Worm (Caenorhabditis elegans): ENCODE results near the gene R04F11.3.

The R04F11.3 gene

ce11 chrV:12317080-12317479 lies at the start of gene R04F11.3:
R04F11.3 (minus strand) TSS chrV:12317180.
- TF ChIP-seq nhr-28 (tag; optimal IDR thresholded peaks at IDR 0.05) (no peak), unc-30 (tag; optimal IDR thresholded peaks at IDR 0.05) (no peak), pax-3 (tag; optimal IDR thresholded peaks at IDR 0.05) (no peak)

- TF ChIP-seq efl-1 (optimal IDR thresholded peaks at IDR 0.05) (no peak), efl-1 (GFP tag; optimal IDR thresholded peaks at IDR 0.05 in 1 of 2) (peak in 1 of 2 experiments; percentile 90), zip-4 (GFP tag; optimal IDR thresholded peaks at IDR 0.05) (no peak)
Observed at ce11 chrV:12365104-12365503, 48.1 kb upstream of the R04F11.3 start, which contains the start of gene fipr-2. fipr-2 (plus strand) TSS chrV:12365348.

- TF ChIP-seq nhr-84 (tag; optimal IDR thresholded peaks at IDR 0.05) (no peak), lin-15B (tag; optimal IDR thresholded peaks at IDR 0.05) (no peak), efl-1 (optimal IDR thresholded peaks at IDR 0.05) (no peak), efl-1 (GFP tag; optimal IDR thresholded peaks at IDR 0.05 in 1 of 2) (no peak), aha-1 (tag; optimal IDR thresholded peaks at IDR 0.05) (no peak), ceh-63 (GFP tag; optimal IDR thresholded peaks at IDR 0.05) (no peak), pax-3 (tag; optimal IDR thresholded peaks at IDR 0.05) (no peak), aly-2 (tag; optimal IDR thresholded peaks at IDR 0.05) (no peak), zip-4 (GFP tag; optimal IDR thresholded peaks at IDR 0.05) (no peak), hlh-17 (GFP tag; optimal IDR thresholded peaks at IDR 0.05; ENCODE audit: borderline replicate concordance) (no peak)
Observed at ce11 chrV:12361644-12362043, 44.7 kb upstream of the R04F11.3 start, which contains the start of gene fipr-1. fipr-1 (minus strand) TSS chrV:12361744.

ce11 chrV:12358347-12358746 lies 41.4 kb upstream of the R04F11.3 start, which contains the start of gene F23H12.5:
F23H12.5 (plus strand) TSS chrV:12358647.
- peak; percentile 27 for TF ChIP-seq nhr-85 (tag)
- TF ChIP-seq isw-1 (GFP tag; IDR thresholded peaks at IDR 0.05), result no peak

ce11 chrV:12357632-12358031 lies 40.7 kb upstream of the R04F11.3 start:
- peak; percentile 98 for TF ChIP-seq blmp-1 (tag; optimal IDR thresholded peaks at IDR 0.05)
- TF ChIP-seq zag-1 (tag; optimal IDR thresholded peaks at IDR 0.05), result no peak

- TF ChIP-seq ces-1 (GFP tag; optimal IDR thresholded peaks at IDR 0.05), result no peak
- no peak for TF ChIP-seq sptf-1 (tag; optimal IDR thresholded peaks at IDR 0.05)
- TF ChIP-seq nhr-47 (tag; optimal IDR thresholded peaks at IDR 0.05), result no peak
- no peak for TF ChIP-seq unc-86 (tag; optimal IDR thresholded peaks at IDR 0.05)
- TF ChIP-seq ama-1 (optimal IDR thresholded peaks at IDR 0.05), result peak; percentile 36
- TF ChIP-seq hlh-4 (tag; optimal IDR thresholded peaks at IDR 0.05), result no peak
- no peak for TF ChIP-seq ets-5 (GFP tag; IDR thresholded peaks at IDR 0.05)
- no peak for TF ChIP-seq lin-14 (GFP tag; optimal IDR thresholded peaks at IDR 0.05)
- TF ChIP-seq unc-130 (tag; optimal IDR thresholded peaks at IDR 0.05), result no peak
- TF ChIP-seq ztf-4 (tag; optimal IDR thresholded peaks at IDR 0.05), result no peak
- no peak for TF ChIP-seq jun-1 (tag; optimal IDR thresholded peaks at IDR 0.05)
- TF ChIP-seq efl-1 (optimal IDR thresholded peaks at IDR 0.05), result no peak
- peak in 1 of 2 experiments; percentile 11 for TF ChIP-seq efl-1 (GFP tag; optimal IDR thresholded peaks at IDR 0.05 in 1 of 2)
- no peak for TF ChIP-seq aha-1 (tag; optimal IDR thresholded peaks at IDR 0.05)
- TF ChIP-seq fkh-4 (tag; optimal IDR thresholded peaks at IDR 0.05; ENCODE audit: borderline replicate concordance), result no peak
- TF ChIP-seq unc-62 (GFP tag; optimal IDR thresholded peaks at IDR 0.05), result no peak
- TF ChIP-seq blmp-1 (tag; optimal IDR thresholded peaks at IDR 0.05), result peak; percentile 82
Observed at ce11 chrV:12354193-12354830, 37.3 kb upstream of the R04F11.3 start.

ce11 chrV:12353505-12353904 lies 36.5 kb upstream of the R04F11.3 start:
- TF ChIP-seq fkh-8 (tag; optimal IDR thresholded peaks at IDR 0.05) (no peak), ceh-8 (GFP tag; optimal IDR thresholded peaks at IDR 0.05) (peak; percentile 79), nhr-85 (tag) (peak; percentile 13), efl-1 (optimal IDR thresholded peaks at IDR 0.05) (no peak), efl-1 (GFP tag; optimal IDR thresholded peaks at IDR 0.05 in 1 of 2) (peak in 1 of 2 experiments; percentile 51)
